Fruit fly (Drosophila melanogaster): ENCODE data around the gene CG3288.

DNA sequence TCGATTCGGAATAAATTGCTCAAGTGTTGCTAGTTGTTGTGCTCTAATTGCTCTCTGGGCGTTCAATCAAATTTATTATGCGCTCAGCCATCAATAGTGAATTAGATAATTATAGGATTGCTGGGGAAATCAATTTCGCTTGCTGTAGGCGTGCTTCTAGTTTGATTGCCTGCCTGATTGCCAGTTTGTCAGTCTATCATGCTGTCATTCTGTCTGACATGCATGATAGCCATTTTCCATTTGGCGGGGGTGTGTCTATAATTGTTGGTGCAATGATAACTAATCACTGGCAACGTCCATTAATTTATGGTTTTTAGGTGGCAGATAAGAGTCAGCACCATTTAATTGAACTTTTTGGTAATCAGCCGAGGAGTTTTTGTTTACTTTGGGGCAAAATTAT is 21.6 kb downstream of the CG3288 start:
- no peak for TF ChIP-seq usp (GFP tag; optimal IDR thresholded peaks at IDR 0.05)
- TF ChIP-seq Dfd (GFP tag; optimal IDR thresholded peaks at IDR 0.05): no peak
- TF ChIP-seq dmrt93B (GFP tag; optimal IDR thresholded peaks at IDR 0.05): no peak
- no peak for TF ChIP-seq Abd-B (GFP tag; optimal IDR thresholded peaks at IDR 0.05)
- no peak for TF ChIP-seq CG32264 (GFP tag; optimal IDR thresholded peaks at IDR 0.05)
- no peak for TF ChIP-seq Rel (GFP tag; optimal IDR thresholded peaks at IDR 0.05)
- no peak for TF ChIP-seq Rel (tag; optimal IDR thresholded peaks at IDR 0.05)
- TF ChIP-seq pan (optimal IDR thresholded peaks at IDR 0.05): no peak
- TF ChIP-seq jim (GFP tag; optimal IDR thresholded peaks at IDR 0.05): no peak
